Worm (Caenorhabditis elegans) whole organism, L1 larva: ENCODE measurements around the gene srh-11.

Experiments
- C04F5.9 ChIP-seq: sonication (generic microtip); optimal IDR thresholded peaks from 2 replicates; lab custom pipeline; 2016; ENCODE audit warnings: missing genetic modification characterization, missing compliant biosample characterization
- C34B4.2 ChIP-seq: sonication (generic microtip); optimal IDR thresholded peaks from 2 replicates; lab custom pipeline; 2017; ENCODE audit warnings: mild to moderate bottlenecking, missing genetic modification characterization, missing compliant biosample characterization
- Y116A8C.19 ChIP-seq: sonication (generic microtip); optimal IDR thresholded peaks from 2 replicates; lab custom pipeline; 2016; ENCODE audit warnings: missing compliant biosample characterization, missing genetic modification characterization, borderline replicate concordance
- alr-1 ChIP-seq: fragments of 200-800 bp; sonication (Bioruptor generic); optimal IDR thresholded peaks from 2 replicates; lab custom pipeline; 2018; ENCODE audit warnings: borderline replicate concordance, mild to moderate bottlenecking, missing genetic modification characterization, missing compliant biosample characterization
- aly-2 ChIP-seq: fragments of 150-350 bp; optimal IDR thresholded peaks from 2 replicates; lab custom pipeline; 2014; ENCODE audit warnings: missing biosample characterization, missing genetic modification characterization
- ama-1 ChIP-seq: fragments of 150-350 bp; optimal IDR thresholded peaks from 2 replicates; lab custom pipeline; 2014
- blmp-1 ChIP-seq: fragments of 150-350 bp; optimal IDR thresholded peaks from 2 replicates; lab custom pipeline; 2014; ENCODE audit warnings: missing biosample characterization, missing genetic modification characterization
- ceh-63 ChIP-seq: fragments of 200-800 bp; sonication (Bioruptor generic); optimal IDR thresholded peaks from 2 replicates; lab custom pipeline; 2018; ENCODE audit warnings: mild to moderate bottlenecking, missing genetic modification characterization, missing compliant biosample characterization
- ceh-8 ChIP-seq: fragments of 200-800 bp; sonication (Bioruptor generic); optimal IDR thresholded peaks from 2 replicates; lab custom pipeline; 2018; ENCODE audit warnings: mild to moderate bottlenecking, missing genetic modification characterization, moderate library complexity, missing compliant biosample characterization
- ceh-88 ChIP-seq: fragments of 200-800 bp; sonication (Bioruptor generic); IDR thresholded peaks from 2 replicates; pipeline ENCODE4 v1.3.6; 2022; ENCODE audit warnings: missing genetic modification characterization, missing compliant biosample characterization
- ces-1 ChIP-seq: fragments of 150-350 bp; optimal IDR thresholded peaks from 2 replicates; lab custom pipeline; 2014; ENCODE audit warnings: missing biosample characterization, missing genetic modification reagents, missing genetic modification characterization
- dsc-1 ChIP-seq: sonication (generic microtip); optimal IDR thresholded peaks from 2 replicates; lab custom pipeline; 2016; ENCODE audit warnings: mild to moderate bottlenecking, missing genetic modification characterization, missing compliant biosample characterization
- efl-1 ChIP-seq, 4 experiments: fragments of 150-350 bp; optimal IDR thresholded peaks in 3 of 4; peaks in 1 of 4; 1 replicate in 1 of 4; 2 replicates in 3 of 4; lab custom pipeline; 2014; ENCODE audit warnings: missing biosample characterization in 2 of 4, missing genetic modification characterization in 2 of 4, missing genetic modification reagents in 2 of 4
- egl-13 ChIP-seq: sonication (generic microtip); optimal IDR thresholded peaks from 2 replicates; lab custom pipeline; 2016; ENCODE audit warnings: missing genotype, missing genetic modification reagents, missing genetic modification characterization, missing compliant biosample characterization
- elt-2 ChIP-seq: sonication (generic microtip); optimal IDR thresholded peaks from 2 replicates; lab custom pipeline; 2016; ENCODE audit warnings: missing genetic modification characterization, mild to moderate bottlenecking, inconsistent platforms, missing compliant biosample characterization, missing genetic modification reagents
- fkh-10 ChIP-seq: sonication (generic microtip); optimal IDR thresholded peaks from 2 replicates; lab custom pipeline; 2017; ENCODE audit warnings: missing biosample characterization, missing genetic modification reagents, missing genetic modification characterization
- fkh-8 ChIP-seq: sonication (generic microtip); optimal IDR thresholded peaks from 2 replicates; lab custom pipeline; 2016; ENCODE audit warnings: mild to moderate bottlenecking, missing genetic modification characterization, missing compliant biosample characterization
- hlh-17 ChIP-seq: fragments of 200-800 bp; sonication (Bioruptor generic); optimal IDR thresholded peaks from 2 replicates; lab custom pipeline; 2018; ENCODE audit warnings: missing genetic modification characterization, mild to moderate bottlenecking, missing compliant biosample characterization, moderate library complexity, borderline replicate concordance
- hlh-4 ChIP-seq: sonication (generic microtip); optimal IDR thresholded peaks from 2 replicates; lab custom pipeline; 2016; ENCODE audit warnings: mild to moderate bottlenecking, missing genetic modification characterization, missing compliant biosample characterization
- irx-1 ChIP-seq: sonication (generic microtip); optimal IDR thresholded peaks from 2 replicates; lab custom pipeline; 2016; ENCODE audit warnings: missing genetic modification characterization, missing compliant biosample characterization
- jun-1 ChIP-seq: fragments of 150-350 bp; optimal IDR thresholded peaks from 2 replicates; lab custom pipeline; 2014; ENCODE audit warnings: missing biosample characterization, missing genetic modification reagents, missing genetic modification characterization
- lin-13 ChIP-seq: fragments of 150-350 bp; optimal IDR thresholded peaks from 2 replicates; lab custom pipeline; 2014; ENCODE audit warnings: missing biosample characterization, missing genetic modification reagents, missing genetic modification characterization
- lin-15B ChIP-seq: fragments of 150-350 bp; sonication (generic microtip); optimal IDR thresholded peaks from 3 replicates; lab custom pipeline; 2014; ENCODE audit warnings: missing biosample characterization, missing genetic modification characterization
- lin-35 ChIP-seq, 2 experiments: fragments of 150-350 bp; optimal IDR thresholded peaks; 2 replicates each; lab custom pipeline; 2014; ENCODE audit warnings: missing biosample characterization in 2 of 2, missing genetic modification characterization in 2 of 2, missing genetic modification reagents in 2 of 2
- lin-39 ChIP-seq: fragments of 150-350 bp; optimal IDR thresholded peaks from 2 replicates; lab custom pipeline; 2014; ENCODE audit warnings: missing biosample characterization, missing genetic modification reagents, missing genetic modification characterization
- lir-3 ChIP-seq: sonication (generic microtip); optimal IDR thresholded peaks from 2 replicates; lab custom pipeline; 2016; ENCODE audit warnings: mild to moderate bottlenecking, missing genetic modification characterization, moderate library complexity, missing compliant biosample characterization; ENCODE audit not compliant: poor library complexity
- mdl-1 ChIP-seq, 2 experiments: fragments of 150-350 bp; optimal IDR thresholded peaks; 2 replicates each; lab custom pipeline; 2014 to 2017; ENCODE audit warnings: missing biosample characterization in 2 of 2, missing genetic modification characterization in 2 of 2, inconsistent platforms in 1 of 2
- nhr-11 ChIP-seq: fragments of 150-350 bp; optimal IDR thresholded peaks from 2 replicates; lab custom pipeline; 2014; ENCODE audit warnings: missing biosample characterization, missing genetic modification characterization
- nhr-12 ChIP-seq: sonication (generic microtip); optimal IDR thresholded peaks from 2 replicates; lab custom pipeline; 2017; ENCODE audit warnings: missing biosample characterization, missing genetic modification characterization
- nhr-19 ChIP-seq: fragments of 200-800 bp; sonication (Bioruptor generic); conservative IDR thresholded peaks from 2 replicates; pipeline ENCODE4 v1.3.6; 2022; ENCODE audit warnings: missing genetic modification characterization, missing compliant biosample characterization
- nhr-20 ChIP-seq: sonication (generic microtip); optimal IDR thresholded peaks from 2 replicates; lab custom pipeline; 2016; ENCODE audit warnings: mild to moderate bottlenecking, missing genetic modification characterization, missing compliant biosample characterization
- nhr-71 ChIP-seq: sonication (generic microtip); optimal IDR thresholded peaks from 2 replicates; lab custom pipeline; 2016; ENCODE audit warnings: mild to moderate bottlenecking, missing genetic modification characterization, moderate library complexity, missing compliant biosample characterization
- nhr-85 ChIP-seq: sonication (generic microtip); peaks from one replicate; lab custom pipeline; 2016; ENCODE audit warnings: missing genetic modification characterization, inconsistent platforms, missing compliant biosample characterization
- pag-3 ChIP-seq: sonication (generic microtip); optimal IDR thresholded peaks from 2 replicates; lab custom pipeline; 2017; ENCODE audit warnings: missing genetic modification characterization, mild to moderate bottlenecking, missing compliant biosample characterization, antibody characterized with exemption, borderline replicate concordance; ENCODE audit not compliant: insufficient read depth
- pax-3 ChIP-seq: fragments of 200-800 bp; sonication (Bioruptor generic); optimal IDR thresholded peaks from 2 replicates; lab custom pipeline; 2018; ENCODE audit warnings: mild to moderate bottlenecking, missing genetic modification characterization, moderate library complexity, missing compliant biosample characterization
- rnt-1 ChIP-seq: sonication (generic microtip); optimal IDR thresholded peaks from 2 replicates; lab custom pipeline; 2016; ENCODE audit warnings: mild to moderate bottlenecking, missing genetic modification characterization, moderate library complexity, missing compliant biosample characterization
- sptf-1 ChIP-seq: fragments of 150-350 bp; optimal IDR thresholded peaks from 2 replicates; lab custom pipeline; 2014; ENCODE audit warnings: missing biosample characterization, missing genetic modification characterization
- swsn-7 ChIP-seq: sonication (generic microtip); optimal IDR thresholded peaks from 2 replicates; lab custom pipeline; 2016; ENCODE audit warnings: missing genetic modification characterization, missing compliant biosample characterization
- tlp-1 ChIP-seq: fragments of 150-350 bp; optimal IDR thresholded peaks from 2 replicates; lab custom pipeline; 2014; ENCODE audit warnings: missing biosample characterization, missing genetic modification characterization
- unc-130 ChIP-seq: fragments of 150-350 bp; optimal IDR thresholded peaks from 2 replicates; lab custom pipeline; 2017; ENCODE audit warnings: missing biosample characterization, missing genetic modification characterization, inconsistent platforms
- unc-98 ChIP-seq: fragments of 200-800 bp; sonication (Bioruptor generic); IDR thresholded peaks from 2 replicates; pipeline ENCODE4 v1.3.6; 2022; ENCODE audit warnings: missing genetic modification characterization, missing compliant biosample characterization
- xbp-1 ChIP-seq: sonication (generic microtip); optimal IDR thresholded peaks from 2 replicates; lab custom pipeline; 2016; ENCODE audit warnings: missing genetic modification characterization, missing compliant biosample characterization
- zag-1 ChIP-seq: fragments of 150-350 bp; optimal IDR thresholded peaks from 2 replicates; lab custom pipeline; 2014; ENCODE audit warnings: missing biosample characterization, missing genetic modification characterization
- zip-4 ChIP-seq: fragments of 200-800 bp; sonication (Bioruptor generic); optimal IDR thresholded peaks from 2 replicates; lab custom pipeline; 2018; ENCODE audit warnings: mild to moderate bottlenecking, missing genetic modification characterization, moderate library complexity, missing compliant biosample characterization
- ztf-4 ChIP-seq: fragments of 150-350 bp; optimal IDR thresholded peaks from 2 replicates; lab custom pipeline; 2014; ENCODE audit warnings: missing biosample characterization, missing genetic modification characterization

srh-11 gene

DNA sequence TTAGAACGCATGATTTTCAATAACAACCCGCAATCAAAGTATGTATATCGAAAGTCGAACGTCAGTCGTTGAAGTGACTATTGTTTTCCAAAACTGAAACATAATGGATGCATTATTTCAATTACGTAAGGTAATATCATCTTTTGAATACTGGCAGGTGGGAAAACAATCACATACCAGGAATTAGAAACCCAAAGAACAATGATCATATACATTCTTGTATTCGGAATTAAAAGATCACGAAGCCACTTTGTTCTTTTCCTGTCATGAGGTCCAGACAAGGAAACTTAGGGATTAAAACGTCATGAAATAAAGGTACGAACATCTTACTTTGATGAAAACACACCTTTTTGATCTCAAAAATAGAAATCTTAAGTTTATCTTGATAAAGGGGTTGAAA, 43.5 kb upstream of the srh-11 start:
- TF ChIP-seq nhr-71 (tag; lab: Kevin White, UChicago) (peak; percentile 44), nhr-11 (tag; lab: Kevin White, UChicago) (no peak), dsc-1 (tag; lab: Kevin White, UChicago) (peak; percentile 76), rnt-1 (tag; lab: Kevin White, UChicago) (no peak), sptf-1 (tag; lab: Kevin White, UChicago) (no peak), fkh-8 (tag; lab: Kevin White, UChicago) (peak; percentile 66), efl-1 (optimal IDR thresholded peaks at IDR 0.05; lab: Kevin White, UChicago) (no peak), efl-1 (GFP tag; optimal IDR thresholded peaks at IDR 0.05 in 1 of 2; lab: Kevin White, UChicago) (peak in 1 of 2 experiments; percentile 41)

DNA sequence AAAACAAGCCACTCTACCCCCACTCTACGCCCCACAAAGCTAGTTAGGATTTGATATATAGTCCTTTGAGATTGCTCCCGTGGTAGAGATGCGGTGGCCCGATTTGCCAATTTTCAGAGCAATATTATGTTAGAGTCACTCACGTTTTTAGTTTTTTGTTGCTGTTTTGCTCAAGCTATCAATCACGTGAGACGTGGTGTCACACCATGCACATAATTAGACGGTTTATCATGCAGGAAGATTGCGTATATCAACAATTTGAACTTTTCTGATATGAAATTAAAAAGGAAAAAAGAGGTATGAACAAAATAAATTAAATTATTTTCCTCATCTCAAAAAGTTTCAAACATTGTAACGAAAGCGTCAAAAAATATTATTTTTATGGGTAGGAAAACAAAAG, 37.5 kb upstream of the srh-11 start:
- TF ChIP-seq C04F5.9 (tag; lab: Kevin White, UChicago), result no peak
- TF ChIP-seq ceh-63 (GFP tag; lab: Kevin White, UChicago), result no peak
- no peak for TF ChIP-seq xbp-1 (tag; lab: Kevin White, UChicago)
- TF ChIP-seq nhr-19 (GFP tag; lab: Robert Waterston, UW), result no peak
- peak; percentile 73 for TF ChIP-seq elt-2 (tag; lab: Kevin White, UChicago)
- no peak for TF ChIP-seq jun-1 (tag; lab: Kevin White, UChicago)
- TF ChIP-seq blmp-1 (tag; lab: Kevin White, UChicago), result no peak
- no peak for TF ChIP-seq alr-1
- no peak for TF ChIP-seq ceh-88 (GFP tag; lab: Robert Waterston, UW)
- TF ChIP-seq lin-35 (GFP tag; optimal IDR thresholded peaks at IDR 0.05; lab: Kevin White, UChicago), result peak in 1 of 2 experiments; percentile 20
- TF ChIP-seq hlh-4, result no peak
- TF ChIP-seq tlp-1 (tag; lab: Kevin White, UChicago), result no peak
- TF ChIP-seq egl-13 (tag; lab: Kevin White, UChicago), result no peak
- TF ChIP-seq hlh-17 (GFP tag; lab: Kevin White, UChicago), result no peak
- no peak for TF ChIP-seq aly-2 (tag; lab: Kevin White, UChicago)
- no peak for TF ChIP-seq ces-1 (GFP tag; lab: Kevin White, UChicago)
- TF ChIP-seq Y116A8C.19, result no peak
- TF ChIP-seq fkh-8 (tag; lab: Kevin White, UChicago), result peak; percentile 19
- TF ChIP-seq pax-3 (tag; lab: Kevin White, UChicago), result no peak
- TF ChIP-seq nhr-11 (tag; lab: Kevin White, UChicago), result no peak
- no peak for TF ChIP-seq lin-39 (tag; lab: Kevin White, UChicago)
- TF ChIP-seq lin-13 (GFP tag; lab: Kevin White, UChicago), result no peak
- TF ChIP-seq C34B4.2 (tag; lab: Kevin White, UChicago), result no peak
- peak; percentile 11 for TF ChIP-seq nhr-20 (tag; lab: Kevin White, UChicago)
- no peak for TF ChIP-seq ama-1
- no peak for TF ChIP-seq ztf-4
- no peak for TF ChIP-seq fkh-10 (GFP tag; lab: Kevin White, UChicago)
- no peak for TF ChIP-seq nhr-85 (tag; lab: Kevin White, UChicago)
- no peak for TF ChIP-seq irx-1 (tag; lab: Kevin White, UChicago)
- TF ChIP-seq lin-15B (tag; lab: Kevin White, UChicago), result no peak
- TF ChIP-seq unc-130 (tag; lab: Kevin White, UChicago), result no peak
- TF ChIP-seq lir-3 (tag; lab: Kevin White, UChicago), result no peak
- TF ChIP-seq efl-1 (optimal IDR thresholded peaks at IDR 0.05; lab: Kevin White, UChicago), result no peak
- no peak for TF ChIP-seq efl-1 (GFP tag; optimal IDR thresholded peaks at IDR 0.05 in 1 of 2; lab: Kevin White, UChicago)
- TF ChIP-seq mdl-1 (tag; optimal IDR thresholded peaks at IDR 0.05; lab: Kevin White, UChicago), result no peak
- no peak for TF ChIP-seq swsn-7 (tag; lab: Kevin White, UChicago)
- TF ChIP-seq nhr-12 (tag; lab: Kevin White, UChicago), result no peak
- TF ChIP-seq zag-1 (tag; lab: Kevin White, UChicago), result no peak
- TF ChIP-seq ceh-8 (GFP tag; lab: Kevin White, UChicago), result peak; percentile 18
- TF ChIP-seq zip-4, result no peak
- TF ChIP-seq nhr-71 (tag; lab: Kevin White, UChicago), result peak; percentile 39
- TF ChIP-seq unc-98, result no peak
- TF ChIP-seq pag-3 (tag; lab: Kevin White, UChicago), result no peak
